Worm (Caenorhabditis elegans) whole organism, late embryonic: Measurements from ENCODE around the gene F17C11.11.

Experiments used
- F13H6.1 ChIP-seq: sonication (generic microtip); optimal IDR thresholded peaks from 2 replicates; lab custom pipeline; 2016; ENCODE audit warnings: missing genetic modification characterization, missing compliant biosample characterization
- K02D7.2 ChIP-seq: sonication (generic microtip); optimal IDR thresholded peaks from 2 replicates; lab custom pipeline; 2017; ENCODE audit warnings: mild to moderate bottlenecking, missing genetic modification characterization, missing compliant biosample characterization
- T23F11.4 ChIP-seq: fragments of 200-800 bp; sonication (Bioruptor generic); optimal IDR thresholded peaks from 2 replicates; lab custom pipeline; 2018; ENCODE audit warnings: mild to moderate bottlenecking, missing genetic modification characterization, missing compliant biosample characterization
- Y22D7AL.16 ChIP-seq: sonication (generic microtip); optimal IDR thresholded peaks from 2 replicates; lab custom pipeline; 2016; ENCODE audit warnings: missing genetic modification characterization, missing compliant biosample characterization
- ahr-1 ChIP-seq: sonication (generic microtip); optimal IDR thresholded peaks from 2 replicates; lab custom pipeline; 2016; ENCODE audit warnings: missing genetic modification characterization, missing compliant biosample characterization
- ceh-14 ChIP-seq: sonication (generic microtip); optimal IDR thresholded peaks from 2 replicates; lab custom pipeline; 2016; ENCODE audit warnings: missing genotype, missing genetic modification characterization, missing compliant biosample characterization
- ceh-18 ChIP-seq: sonication (generic microtip); optimal IDR thresholded peaks from 2 replicates; lab custom pipeline; 2016; ENCODE audit warnings: missing genetic modification characterization, missing compliant biosample characterization
- ceh-19 ChIP-seq: fragments of 200-800 bp; sonication (Bioruptor generic); optimal IDR thresholded peaks from 2 replicates; lab custom pipeline; 2018; ENCODE audit warnings: mild to moderate bottlenecking, missing genetic modification characterization, missing compliant biosample characterization
- ceh-30 ChIP-seq: fragments of 150-350 bp; optimal IDR thresholded peaks from 2 replicates; lab custom pipeline; 2014; ENCODE audit warnings: missing biosample characterization, missing genetic modification characterization
- ceh-48 ChIP-seq: sonication (generic microtip); optimal IDR thresholded peaks from 2 replicates; lab custom pipeline; 2016; ENCODE audit warnings: missing genetic modification characterization, inconsistent platforms, missing compliant biosample characterization
- che-1 ChIP-seq: sonication (generic microtip); optimal IDR thresholded peaks from 2 replicates; lab custom pipeline; 2016; ENCODE audit warnings: mild to moderate bottlenecking, missing genetic modification characterization, missing compliant biosample characterization
- elt-2 ChIP-seq: sonication (generic microtip); optimal IDR thresholded peaks from 2 replicates; lab custom pipeline; 2016; ENCODE audit warnings: missing genetic modification reagents, missing genetic modification characterization, missing compliant biosample characterization
- elt-4 ChIP-seq: sonication (generic microtip); optimal IDR thresholded peaks from 2 replicates; lab custom pipeline; 2016; ENCODE audit warnings: missing genetic modification characterization, missing compliant biosample characterization
- ets-4 ChIP-seq: sonication (generic microtip); optimal IDR thresholded peaks from 2 replicates; lab custom pipeline; 2016; ENCODE audit warnings: missing genetic modification characterization, missing compliant biosample characterization
- eyg-1 ChIP-seq: sonication (generic microtip); optimal IDR thresholded peaks from 2 replicates; lab custom pipeline; 2016; ENCODE audit warnings: missing genotype, missing genetic modification characterization, missing compliant biosample characterization
- fkh-10 ChIP-seq: fragments of 150-350 bp; optimal IDR thresholded peaks from 2 replicates; lab custom pipeline; 2014; ENCODE audit warnings: missing biosample characterization, missing genetic modification reagents, missing genetic modification characterization
- hlh-13 ChIP-seq: fragments of 200-800 bp; sonication (Bioruptor generic); optimal IDR thresholded peaks from 2 replicates; lab custom pipeline; 2018; ENCODE audit warnings: mild to moderate bottlenecking, missing genetic modification characterization, missing compliant biosample characterization
- hlh-8 ChIP-seq: sonication (generic microtip); optimal IDR thresholded peaks from 2 replicates; lab custom pipeline; 2016; ENCODE audit warnings: missing genotype, missing genetic modification characterization, missing compliant biosample characterization
- madf-2 ChIP-seq: sonication (generic microtip); optimal IDR thresholded peaks from 2 replicates; lab custom pipeline; 2017; ENCODE audit warnings: missing genetic modification characterization, missing compliant biosample characterization
- mec-3 ChIP-seq: sonication (generic microtip); optimal IDR thresholded peaks from 2 replicates; lab custom pipeline; 2016; ENCODE audit warnings: borderline replicate concordance, missing genetic modification characterization, missing compliant biosample characterization
- nfya-1 ChIP-seq: sonication (generic microtip); optimal IDR thresholded peaks from 2 replicates; lab custom pipeline; 2017; ENCODE audit warnings: missing genetic modification characterization, mild to moderate bottlenecking, missing compliant biosample characterization, antibody characterized with exemption, moderate library complexity
- nhr-232 ChIP-seq: sonication (generic microtip); optimal IDR thresholded peaks from 2 replicates; lab custom pipeline; 2016; ENCODE audit warnings: missing genetic modification characterization, missing compliant biosample characterization
- npax-4 ChIP-seq: sonication (generic microtip); optimal IDR thresholded peaks from 2 replicates; lab custom pipeline; 2016; ENCODE audit warnings: missing genetic modification characterization, missing compliant biosample characterization
- odd-2 ChIP-seq: sonication (generic microtip); optimal IDR thresholded peaks from 2 replicates; lab custom pipeline; 2017; ENCODE audit warnings: antibody characterized with exemption, mild to moderate bottlenecking, missing genetic modification characterization, missing compliant biosample characterization
- pat-9 ChIP-seq: fragments of 200-800 bp; sonication (Bioruptor generic); optimal IDR thresholded peaks from 2 replicates; lab custom pipeline; 2018; ENCODE audit warnings: mild to moderate bottlenecking, missing genetic modification characterization, moderate library complexity, missing compliant biosample characterization
- pax-1 ChIP-seq: fragments of 150-350 bp; optimal IDR thresholded peaks from 2 replicates; lab custom pipeline; 2014; ENCODE audit warnings: missing biosample characterization, missing genetic modification characterization
- pha-2 ChIP-seq: sonication (generic microtip); optimal IDR thresholded peaks from 2 replicates; lab custom pipeline; 2017; ENCODE audit warnings: mild to moderate bottlenecking, missing genetic modification characterization, missing compliant biosample characterization
- pqm-1 ChIP-seq: sonication (generic microtip); optimal IDR thresholded peaks from 2 replicates; lab custom pipeline; 2016; ENCODE audit warnings: missing genetic modification characterization, missing compliant biosample characterization
- pros-1 ChIP-seq: fragments of 150-350 bp; optimal IDR thresholded peaks from 2 replicates; lab custom pipeline; 2014; ENCODE audit warnings: missing biosample characterization, missing genetic modification reagents, missing genetic modification characterization
- ref-2 ChIP-seq: sonication (generic microtip); optimal IDR thresholded peaks from 2 replicates; lab custom pipeline; 2016; ENCODE audit warnings: missing genetic modification characterization, missing compliant biosample characterization
- sox-2 ChIP-seq: fragments of 200-800 bp; sonication (Bioruptor generic); IDR thresholded peaks from 2 replicates; pipeline ENCODE4 v1.3.6; 2022; ENCODE audit warnings: missing genetic modification reagents, missing genetic modification characterization, missing compliant biosample characterization
- tbx-2 ChIP-seq: sonication (generic microtip); optimal IDR thresholded peaks from 2 replicates; lab custom pipeline; 2016; ENCODE audit warnings: missing genetic modification characterization, missing compliant biosample characterization
- tbx-7 ChIP-seq: sonication (generic microtip); optimal IDR thresholded peaks from 2 replicates; lab custom pipeline; 2016; ENCODE audit warnings: missing genotype, missing genetic modification characterization, missing compliant biosample characterization
- unc-3 ChIP-seq, 2 experiments: fragments of 200-800 bp in 1 of 2; sonication (Bioruptor generic) in 1 of 2; sonication (generic microtip) in 1 of 2; conservative IDR thresholded peaks in 1 of 2; optimal IDR thresholded peaks in 1 of 2; 2 replicates each; pipeline versions ENCODE4 v1.3.6 to Lab custom; 2016 to 2022; ENCODE audit warnings: missing compliant biosample characterization in 2 of 2, missing genetic modification characterization in 2 of 2, missing genetic modification reagents in 1 of 2
- unc-42 ChIP-seq: sonication (generic microtip); optimal IDR thresholded peaks from 2 replicates; lab custom pipeline; 2016; ENCODE audit warnings: missing genotype, missing genetic modification characterization, missing compliant biosample characterization
- unc-55 ChIP-seq: sonication (generic microtip); optimal IDR thresholded peaks from 2 replicates; lab custom pipeline; 2017; ENCODE audit warnings: missing biosample characterization, missing genetic modification reagents, missing genetic modification characterization
- unc-86 ChIP-seq: sonication (generic microtip); optimal IDR thresholded peaks from 2 replicates; lab custom pipeline; 2016; ENCODE audit warnings: missing genetic modification characterization, missing compliant biosample characterization
- zip-5 ChIP-seq: sonication (generic microtip); optimal IDR thresholded peaks from 2 replicates; lab custom pipeline; 2016; ENCODE audit warnings: missing genetic modification characterization, missing compliant biosample characterization

F17C11.11 gene

DNA sequence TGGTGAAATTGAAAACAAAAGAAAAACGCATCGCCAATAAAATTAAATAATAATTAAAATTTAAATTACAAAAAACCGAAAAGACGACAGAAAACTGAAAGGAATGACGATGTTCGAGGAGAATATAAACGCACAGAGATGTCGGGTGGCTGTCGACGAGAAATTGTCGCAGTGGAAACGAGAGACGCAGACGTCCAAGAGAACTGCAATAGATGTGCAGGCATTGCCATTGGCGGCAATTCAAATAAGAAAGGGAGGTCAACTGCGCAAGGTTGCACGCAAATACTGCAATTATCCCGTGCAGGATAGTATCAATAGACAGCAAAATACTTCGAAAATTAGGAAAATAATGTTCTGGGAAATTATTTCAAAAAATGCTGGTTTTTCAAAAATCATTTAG, 41.4 kb downstream of the F17C11.11 start (continued):
- TF ChIP-seq fkh-10 (GFP tag; lab: Kevin White, UChicago) (peak; percentile 17), che-1 (peak; percentile 66), nhr-232 (tag; lab: Kevin White, UChicago) (no peak), npax-4 (tag; lab: Kevin White, UChicago) (no peak), tbx-2 (tag; lab: Kevin White, UChicago) (peak; percentile 92), ets-4 (tag; lab: Kevin White, UChicago) (peak; percentile 80), Y22D7AL.16 (tag; lab: Kevin White, UChicago) (peak; percentile 60), madf-2 (tag; lab: Kevin White, UChicago) (peak; percentile 79), F13H6.1 (peak; percentile 66), unc-3 (GFP tag; conservative IDR thresholded peaks at IDR 0.05; lab: Robert Waterston, UW) (0 out of 2 replicates have a peak, but pooled peaks have one; percentile 36), unc-3 (tag; optimal IDR thresholded peaks at IDR 0.05; lab: Kevin White, UChicago) (no peak), sox-2 (GFP tag; lab: Robert Waterston, UW) (no peak; the same call in 1 of the 2 replicates), pqm-1 (tag; lab: Kevin White, UChicago) (peak; percentile 51), elt-2 (tag; lab: Kevin White, UChicago) (peak; percentile 82), pat-9 (peak; percentile 57), odd-2 (tag; lab: Kevin White, UChicago) (no peak), unc-55 (GFP tag; lab: Kevin White, UChicago) (peak; percentile 93), elt-4 (tag; lab: Kevin White, UChicago) (no peak), unc-42 (tag; lab: Kevin White, UChicago) (peak; percentile 85), ceh-30 (tag; lab: Kevin White, UChicago) (peak; percentile 83), ref-2 (peak; percentile 85), zip-5 (tag; lab: Kevin White, UChicago) (peak; percentile 50), ceh-48 (tag; lab: Kevin White, UChicago) (peak; percentile 49), mec-3 (tag; lab: Kevin White, UChicago) (no peak), ceh-18 (tag; lab: Kevin White, UChicago) (peak; percentile 88), nfya-1 (tag; lab: Kevin White, UChicago) (peak; percentile 95)

DNA sequence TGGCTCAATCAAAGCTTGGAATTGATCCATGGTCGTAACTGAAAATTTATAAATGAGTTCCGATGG, 41.7 kb downstream of the F17C11.11 start, which contains the start of gene sec-61.G:
Gene sec-61.G (minus strand): TSS at position 38 of the 66 bp plus-strand sequence.
- TF ChIP-seq ceh-19, result no peak
- no peak for TF ChIP-seq pha-2
- no peak for TF ChIP-seq pqm-1 (tag; lab: Kevin White, UChicago)
- no peak for TF ChIP-seq eyg-1
- TF ChIP-seq ets-4 (tag; lab: Kevin White, UChicago), result no peak
- TF ChIP-seq ceh-14 (tag; lab: Kevin White, UChicago), result no peak
- TF ChIP-seq unc-86 (tag; lab: Kevin White, UChicago), result no peak
- TF ChIP-seq npax-4 (tag; lab: Kevin White, UChicago), result no peak
- TF ChIP-seq ceh-18 (tag; lab: Kevin White, UChicago), result no peak
- no peak for TF ChIP-seq ahr-1
- TF ChIP-seq zip-5 (tag; lab: Kevin White, UChicago), result no peak
- no peak for TF ChIP-seq K02D7.2 (tag; lab: Kevin White, UChicago)
- TF ChIP-seq T23F11.4, result no peak
- no peak for TF ChIP-seq pros-1 (tag; lab: Kevin White, UChicago)
- no peak for TF ChIP-seq pat-9
- TF ChIP-seq hlh-13, result no peak

DNA sequence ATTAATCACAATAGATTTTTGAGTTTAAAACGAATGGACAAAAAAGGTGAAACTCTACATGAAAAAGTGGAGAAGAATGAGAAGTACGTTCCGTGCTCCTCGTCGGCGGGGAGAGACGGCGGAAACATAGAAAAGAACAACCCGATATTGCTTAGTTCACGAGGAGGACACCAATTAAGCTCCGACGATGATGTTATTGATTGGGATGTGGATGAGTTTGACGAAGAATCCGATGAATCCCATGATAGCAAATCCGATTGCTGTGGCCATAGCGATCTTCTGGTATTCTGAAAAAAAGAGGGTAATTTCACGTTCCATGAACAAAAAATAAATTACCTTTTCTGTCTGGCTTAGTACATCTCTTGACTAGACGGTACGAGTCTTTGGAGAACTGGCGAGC, 41.9 kb downstream of the F17C11.11 start:
- no peak for TF ChIP-seq pax-1 (tag; lab: Kevin White, UChicago)
- no peak for TF ChIP-seq pros-1 (tag; lab: Kevin White, UChicago)
- no peak for TF ChIP-seq hlh-8 (tag; lab: Kevin White, UChicago)

DNA sequence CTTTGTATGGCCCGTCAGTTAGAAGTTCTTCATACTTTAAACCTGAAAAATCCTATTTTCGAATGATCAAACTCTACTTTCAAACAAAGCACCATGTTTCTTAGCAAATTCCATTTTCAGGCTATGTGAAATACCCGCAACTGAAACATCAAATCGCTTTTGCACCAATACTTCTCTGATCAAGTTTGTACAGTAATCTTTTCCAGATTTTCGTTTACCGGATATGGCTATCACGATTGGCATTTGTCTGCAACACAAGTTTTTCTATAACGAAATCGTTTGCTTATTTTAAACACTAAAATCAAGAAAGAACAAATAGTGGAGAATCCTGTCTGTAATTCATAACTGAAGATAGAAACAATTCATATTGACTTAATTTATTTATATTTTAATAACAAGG, 42.3 kb downstream of the F17C11.11 start, which contains the start of gene F32D8.13:
Gene F32D8.13 (minus strand): TSS at position 249 of the 400 bp plus-strand sequence.
- TF ChIP-seq tbx-7, result no peak
